Worm (Caenorhabditis elegans) whole organism, L4 larva: ENCODE data around the gene ucr-2.1.
A peak's percentile ranks its signal among the peaks of the same experiment; 100 is the strongest.

Source experiments
- F44E2.7 ChIP-seq: fragments of 200-800 bp; sonication (Bioruptor generic); IDR thresholded peaks from 2 replicates; pipeline ENCODE4 v2.1.2; 2022; ENCODE audit warnings: missing genetic modification characterization, missing compliant biosample characterization
- R02D3.7 ChIP-seq: fragments of 150-350 bp; sonication (generic microtip); optimal IDR thresholded peaks from 3 replicates; lab custom pipeline; 2014; ENCODE audit warnings: missing biosample characterization, missing genetic modification characterization
- T20F7.1 ChIP-seq: fragments of 200-800 bp; sonication (Bioruptor generic); optimal IDR thresholded peaks from 2 replicates; lab custom pipeline; 2018; ENCODE audit warnings: mild to moderate bottlenecking, missing genetic modification characterization, missing compliant biosample characterization
- Y75B8A.6 ChIP-seq: fragments of 200-800 bp; sonication (Bioruptor generic); IDR thresholded peaks from 2 replicates; pipeline ENCODE4 v1.3.6; 2022; ENCODE audit warnings: missing genetic modification reagents, missing genetic modification characterization, missing compliant biosample characterization
- ZK546.5 ChIP-seq, 2 experiments: sonication (generic microtip); optimal IDR thresholded peaks; 2 replicates each; lab custom pipeline; 2017; ENCODE audit warnings: missing biosample characterization in 2 of 2, missing genetic modification characterization in 2 of 2
- aha-1 ChIP-seq: fragments of 150-350 bp; peaks from one replicate; lab custom pipeline; 2014; ENCODE audit warnings: missing biosample characterization, missing genetic modification characterization
- ama-1 ChIP-seq: fragments of 150-350 bp; optimal IDR thresholded peaks from 2 replicates; lab custom pipeline; 2014; ENCODE audit warnings: inconsistent platforms, mixed read lengths
- ceh-20 ChIP-seq: fragments of 200-800 bp; sonication (Bioruptor generic); IDR thresholded peaks from 2 replicates; pipeline ENCODE4 v1.3.6; 2022; ENCODE audit warnings: missing genetic modification reagents, missing genetic modification characterization, missing compliant biosample characterization
- ceh-32 ChIP-seq: sonication (generic microtip); optimal IDR thresholded peaks from 2 replicates; lab custom pipeline; 2016; ENCODE audit warnings: mild to moderate bottlenecking, missing genetic modification characterization, missing compliant biosample characterization; ENCODE audit not compliant: poor library complexity
- ceh-44 ChIP-seq: fragments of 200-800 bp; sonication (Bioruptor generic); IDR thresholded peaks from 2 replicates; pipeline ENCODE4 v1.3.6; 2022; ENCODE audit warnings: missing genetic modification reagents, missing genetic modification characterization, missing compliant biosample characterization
- daf-12 ChIP-seq: fragments of 150-350 bp; optimal IDR thresholded peaks from 2 replicates; lab custom pipeline; 2014; ENCODE audit warnings: missing biosample characterization, missing genetic modification reagents, missing genetic modification characterization
- egl-27 ChIP-seq: sonication (generic microtip); optimal IDR thresholded peaks from 3 replicates; lab custom pipeline; 2017; ENCODE audit warnings: missing biosample characterization, missing genetic modification reagents, missing genetic modification characterization
- egl-43 ChIP-seq: fragments of 200-800 bp; sonication (Bioruptor generic); IDR thresholded peaks from 2 replicates; pipeline ENCODE4 v1.3.6; 2022; ENCODE audit warnings: missing genetic modification reagents, missing genetic modification characterization, missing compliant biosample characterization
- fos-1 ChIP-seq: fragments of 150-350 bp; optimal IDR thresholded peaks from 2 replicates; lab custom pipeline; 2014; ENCODE audit warnings: missing biosample characterization, missing genetic modification characterization
- hif-1 ChIP-seq, 2 experiments: sonication (generic microtip); optimal IDR thresholded peaks; 2 replicates each; lab custom pipeline; 2016 to 2017; ENCODE audit warnings: missing compliant biosample characterization in 2 of 2, missing genetic modification characterization in 2 of 2, missing genetic modification reagents in 2 of 2, missing genotype in 2 of 2, mild to moderate bottlenecking in 1 of 2
- hlh-11 ChIP-seq: fragments of 200-800 bp; sonication (Bioruptor generic); optimal IDR thresholded peaks from 2 replicates; lab custom pipeline; 2018; ENCODE audit warnings: mild to moderate bottlenecking, missing genetic modification characterization, missing compliant biosample characterization
- hlh-30 ChIP-seq: sonication (generic microtip); optimal IDR thresholded peaks from 2 replicates; lab custom pipeline; 2017; ENCODE audit warnings: antibody characterized with exemption, mild to moderate bottlenecking, missing genetic modification characterization, missing compliant biosample characterization; ENCODE audit not compliant: insufficient read depth
- jun-1 ChIP-seq: fragments of 150-350 bp; optimal IDR thresholded peaks from 2 replicates; lab custom pipeline; 2014; ENCODE audit warnings: missing biosample characterization, missing genetic modification reagents, missing genetic modification characterization
- lin-13 ChIP-seq: fragments of 150-350 bp; optimal IDR thresholded peaks from 2 replicates; lab custom pipeline; 2014; ENCODE audit warnings: missing biosample characterization, missing genetic modification reagents, missing genetic modification characterization
- lin-15B ChIP-seq: fragments of 150-350 bp; sonication (generic microtip); optimal IDR thresholded peaks from 3 replicates; lab custom pipeline; 2014; ENCODE audit warnings: missing biosample characterization, missing genetic modification characterization
- lin-29 ChIP-seq: fragments of 200-800 bp; sonication (Bioruptor generic); IDR thresholded peaks from 2 replicates; pipeline ENCODE4 v1.3.6; 2022; ENCODE audit warnings: missing genetic modification reagents, missing genetic modification characterization, missing compliant biosample characterization
- lir-3 ChIP-seq: sonication (generic microtip); optimal IDR thresholded peaks from 2 replicates; lab custom pipeline; 2016; ENCODE audit warnings: mild to moderate bottlenecking, missing genetic modification characterization, missing compliant biosample characterization
- madf-9 ChIP-seq: fragments of 200-800 bp; sonication (Bioruptor generic); conservative IDR thresholded peaks from 2 replicates; pipeline ENCODE4 v1.3.6; 2022; ENCODE audit warnings: missing genetic modification reagents, missing genetic modification characterization, missing compliant biosample characterization
- mdl-1 ChIP-seq, 2 experiments: fragments of 150-350 bp in 1 of 2; sonication (generic microtip) in 1 of 2; optimal IDR thresholded peaks; 2 replicates each; lab custom pipeline; 2014 to 2017; ENCODE audit warnings: missing biosample characterization in 2 of 2, missing genetic modification characterization in 2 of 2
- mdt-29 ChIP-seq: fragments of 200-800 bp; sonication (Bioruptor generic); IDR thresholded peaks from 2 replicates; pipeline ENCODE4 v1.3.6; 2022; ENCODE audit warnings: missing genetic modification reagents, missing genetic modification characterization, missing compliant biosample characterization
- mep-1 ChIP-seq: fragments of 150-350 bp; sonication (generic microtip); optimal IDR thresholded peaks from 3 replicates; lab custom pipeline; 2014; ENCODE audit warnings: missing biosample characterization, missing genetic modification characterization
- mes-2 ChIP-seq: sonication (generic microtip); optimal IDR thresholded peaks from 2 replicates; lab custom pipeline; 2016; ENCODE audit warnings: missing genotype, mild to moderate bottlenecking, missing genetic modification characterization, missing compliant biosample characterization; ENCODE audit not compliant: poor library complexity, severe bottlenecking
- mxl-2 ChIP-seq: fragments of 200-800 bp; sonication (Bioruptor generic); conservative IDR thresholded peaks from 2 replicates; pipeline ENCODE4 v1.3.6; 2022; ENCODE audit warnings: missing genetic modification reagents, missing genetic modification characterization, missing compliant biosample characterization
- nhr-10 ChIP-seq: fragments of 150-350 bp; optimal IDR thresholded peaks from 2 replicates; lab custom pipeline; 2014; ENCODE audit warnings: missing biosample characterization, missing genetic modification characterization
- nhr-11 ChIP-seq: fragments of 150-350 bp; optimal IDR thresholded peaks from 2 replicates; lab custom pipeline; 2014; ENCODE audit warnings: missing biosample characterization, missing genetic modification characterization
- nhr-237 ChIP-seq: sonication (generic microtip); optimal IDR thresholded peaks from 2 replicates; lab custom pipeline; 2017; ENCODE audit warnings: missing biosample characterization, missing genetic modification characterization
- nhr-41 ChIP-seq: fragments of 200-800 bp; sonication (Bioruptor generic); IDR thresholded peaks from 2 replicates; pipeline ENCODE4 v1.3.6; 2022; ENCODE audit warnings: missing genetic modification reagents, missing genetic modification characterization, missing compliant biosample characterization
- nhr-42 ChIP-seq: fragments of 200-800 bp; sonication (Bioruptor generic); IDR thresholded peaks from 2 replicates; pipeline ENCODE4 v1.3.6; 2022; ENCODE audit warnings: missing genetic modification characterization, missing compliant biosample characterization
- nhr-48 ChIP-seq: sonication (generic microtip); optimal IDR thresholded peaks from 2 replicates; lab custom pipeline; 2016; ENCODE audit warnings: mild to moderate bottlenecking, missing genetic modification characterization, missing compliant biosample characterization
- nhr-77 ChIP-seq: fragments of 150-350 bp; optimal IDR thresholded peaks from 2 replicates; lab custom pipeline; 2014; ENCODE audit warnings: missing biosample characterization, missing genetic modification characterization
- pha-4 ChIP-seq, 2 experiments: fragments of 150-350 bp in 1 of 2; fragments of 200-800 bp in 1 of 2; sonication (Bioruptor generic) in 1 of 2; IDR thresholded peaks in 1 of 2; optimal IDR thresholded peaks in 1 of 2; 2 replicates each; pipeline versions ENCODE4 v1.3.6 to Lab custom; 2014 to 2022; ENCODE audit warnings: missing genetic modification characterization in 2 of 2, missing genetic modification reagents in 2 of 2, missing biosample characterization in 1 of 2, missing compliant biosample characterization in 1 of 2
- php-3 ChIP-seq: fragments of 200-800 bp; sonication (Bioruptor generic); IDR thresholded peaks from 2 replicates; pipeline ENCODE4 v1.3.6; 2022; ENCODE audit warnings: missing genetic modification reagents, missing genetic modification characterization, missing compliant biosample characterization
- rbr-2 ChIP-seq: sonication (generic microtip); optimal IDR thresholded peaks from 2 replicates; lab custom pipeline; 2016; ENCODE audit warnings: missing genotype, missing genetic modification characterization, missing compliant biosample characterization
- saeg-2 ChIP-seq: fragments of 200-800 bp; sonication (Bioruptor generic); IDR thresholded peaks from 2 replicates; pipeline ENCODE4 v1.3.6; 2022; ENCODE audit warnings: missing genetic modification reagents, missing genetic modification characterization, missing compliant biosample characterization
- set-16 ChIP-seq: fragments of 200-800 bp; sonication (Bioruptor generic); IDR thresholded peaks from 2 replicates; pipeline ENCODE4 v1.3.6; 2022; ENCODE audit warnings: missing genetic modification reagents, missing genetic modification characterization, missing compliant biosample characterization
- skn-1 ChIP-seq: fragments of 150-350 bp; optimal IDR thresholded peaks from 2 replicates; lab custom pipeline; 2014; ENCODE audit warnings: missing biosample characterization, missing genetic modification characterization
- spr-1 ChIP-seq: sonication (generic microtip); optimal IDR thresholded peaks from 2 replicates; lab custom pipeline; 2016; ENCODE audit warnings: mild to moderate bottlenecking, missing genetic modification characterization, missing compliant biosample characterization
- tra-1 ChIP-seq: fragments of 200-800 bp; sonication (Bioruptor generic); IDR thresholded peaks from 2 replicates; pipeline ENCODE4 v1.3.6; 2022; ENCODE audit warnings: missing genetic modification reagents, missing genetic modification characterization, missing compliant biosample characterization
- unc-130 ChIP-seq: sonication (generic microtip); optimal IDR thresholded peaks from 2 replicates; lab custom pipeline; 2016; ENCODE audit warnings: missing genetic modification reagents, missing genetic modification characterization, missing compliant biosample characterization
- unc-62 ChIP-seq, 3 experiments: fragments of 150-350 bp in 1 of 3; sonication (generic microtip); optimal IDR thresholded peaks in 2 of 3; peaks in 1 of 3; 1 replicate in 1 of 3; 2 replicates in 2 of 3; lab custom pipeline; 2014 to 2017; ENCODE audit warnings: missing biosample characterization in 3 of 3, missing genetic modification characterization in 3 of 3, missing genetic modification reagents in 3 of 3, missing genotype in 1 of 3
- vab-7 ChIP-seq: fragments of 200-800 bp; sonication (Bioruptor generic); IDR thresholded peaks from 2 replicates; pipeline ENCODE4 v1.3.6; 2022; ENCODE audit warnings: missing genetic modification reagents, missing genetic modification characterization, missing compliant biosample characterization
- zfp-2 ChIP-seq: sonication (generic microtip); optimal IDR thresholded peaks from 2 replicates; lab custom pipeline; 2016; ENCODE audit warnings: mild to moderate bottlenecking, missing genetic modification characterization, missing compliant biosample characterization
- zip-2 ChIP-seq: fragments of 150-350 bp; optimal IDR thresholded peaks from 2 replicates; lab custom pipeline; 2014; ENCODE audit warnings: missing biosample characterization, missing genetic modification characterization
- ztf-11 ChIP-seq: fragments of 150-350 bp; optimal IDR thresholded peaks from 2 replicates; lab custom pipeline; 2014; ENCODE audit warnings: missing biosample characterization, missing genetic modification characterization

The ucr-2.1 gene

ce11 chrX:12017908-12018479 is at the start of gene ucr-2.1, which contains the start of gene nmat-1:
Gene ucr-2.1 (plus strand): TSS chrX:12018429.
Gene nmat-1 (minus strand): TSS chrX:12018043.
- TF ChIP-seq ceh-32 (tag; lab: Kevin White, UChicago), result no peak
- peak; percentile 94 for TF ChIP-seq mes-2
- peak; percentile 100 for TF ChIP-seq aha-1
- TF ChIP-seq madf-9 (GFP tag; lab: Robert Waterston, UW), result no peak
- TF ChIP-seq Y75B8A.6 (GFP tag; lab: Robert Waterston, UW), result no peak
- TF ChIP-seq hlh-30 (tag; lab: Kevin White, UChicago), result peak; percentile 94
- TF ChIP-seq hlh-11 (tag; lab: Kevin White, UChicago), result peak; percentile 88
- TF ChIP-seq ztf-11 (tag; lab: Kevin White, UChicago), result no peak
- peak; percentile 62 for TF ChIP-seq spr-1
- no peak for TF ChIP-seq daf-12
- no peak for TF ChIP-seq lin-15B (tag; lab: Kevin White, UChicago)
- TF ChIP-seq vab-7 (GFP tag; lab: Robert Waterston, UW), result no peak
- no peak for TF ChIP-seq ceh-20
- TF ChIP-seq set-16 (GFP tag; lab: Robert Waterston, UW), result 0 out of 2 replicates have a peak, but pooled peaks have one; percentile 17
- TF ChIP-seq ama-1 (lab: Kevin White, UChicago), result no peak
- TF ChIP-seq lin-29 (GFP tag; lab: Robert Waterston, UW), result no peak
- TF ChIP-seq lir-3, result no peak
- peak; percentile 87 for TF ChIP-seq nhr-77 (tag; lab: Kevin White, UChicago)
- no peak for TF ChIP-seq R02D3.7
- TF ChIP-seq rbr-2 (tag; lab: Kevin White, UChicago), result peak; percentile 79
- 0 out of 2 replicates have a peak, but pooled peaks have one; percentile 42 for TF ChIP-seq pha-4 (GFP tag; IDR thresholded peaks at IDR 0.05; lab: Robert Waterston, UW)
- TF ChIP-seq pha-4 (tag; optimal IDR thresholded peaks at IDR 0.05; lab: Kevin White, UChicago), result no peak
- no peak for TF ChIP-seq saeg-2
- no peak for TF ChIP-seq nhr-42 (GFP tag; lab: Robert Waterston, UW)
- no peak for TF ChIP-seq nhr-10
- TF ChIP-seq egl-43 (GFP tag; lab: Robert Waterston, UW), result no peak
- TF ChIP-seq php-3, result peak; percentile 62
- TF ChIP-seq mdt-29, result no peak
- peak; percentile 50 for TF ChIP-seq T20F7.1 (GFP tag; lab: Kevin White, UChicago)
- no peak for TF ChIP-seq fos-1 (tag; lab: Kevin White, UChicago)
- TF ChIP-seq tra-1, result no peak
- no peak for TF ChIP-seq nhr-237 (tag; lab: Kevin White, UChicago)
- TF ChIP-seq zip-2, result no peak
- no peak for TF ChIP-seq ceh-44 (GFP tag; lab: Robert Waterston, UW)
- TF ChIP-seq mdl-1 (tag; optimal IDR thresholded peaks at IDR 0.05; lab: Kevin White, UChicago), result peak in 1 of 2 experiments; percentile 73
- TF ChIP-seq lin-13 (GFP tag; lab: Kevin White, UChicago), result peak; percentile 65
- TF ChIP-seq nhr-41 (GFP tag; lab: Robert Waterston, UW), result 0 out of 2 replicates have a peak, but pooled peaks have one; percentile 19
- TF ChIP-seq F44E2.7 (GFP tag; lab: Robert Waterston, UW), result no peak
- TF ChIP-seq hif-1 (tag; optimal IDR thresholded peaks at IDR 0.05; lab: Kevin White, UChicago), result peak; percentile 37 to 94
- no peak for TF ChIP-seq unc-130 (GFP tag; lab: Kevin White, UChicago)
- TF ChIP-seq mxl-2 (GFP tag; lab: Robert Waterston, UW), result no peak
- TF ChIP-seq unc-62 (GFP tag; optimal IDR thresholded peaks at IDR 0.05 in 1 of 2; lab: Kevin White, UChicago), result peak in 1 of 2 experiments; percentile 31
- no peak for TF ChIP-seq unc-62 (tag; optimal IDR thresholded peaks at IDR 0.05; lab: Kevin White, UChicago)
- no peak for TF ChIP-seq ZK546.5 (tag; optimal IDR thresholded peaks at IDR 0.05; lab: Kevin White, UChicago)
- no peak for TF ChIP-seq jun-1 (tag; lab: Kevin White, UChicago)
- no peak for TF ChIP-seq egl-27
- TF ChIP-seq nhr-48 (tag; lab: Kevin White, UChicago), result peak; percentile 35
- no peak for TF ChIP-seq skn-1 (tag; lab: Kevin White, UChicago)
- TF ChIP-seq zfp-2 (tag; lab: Kevin White, UChicago), result no peak
- peak; percentile 55 for TF ChIP-seq nhr-11
- TF ChIP-seq mep-1 (tag; lab: Kevin White, UChicago), result peak; percentile 92
